Worm (Caenorhabditis elegans) whole organism, L1 larva: Measurements from ENCODE around the gene K08D8.4.

Experiments used
- alr-1 ChIP-seq: fragments of 200-800 bp; sonication (Bioruptor generic); optimal IDR thresholded peaks from 2 replicates; lab custom pipeline; 2018; ENCODE audit warnings: borderline replicate concordance, mild to moderate bottlenecking, missing genetic modification characterization, missing compliant biosample characterization
- lin-15B ChIP-seq: fragments of 150-350 bp; sonication (generic microtip); optimal IDR thresholded peaks from 3 replicates; lab custom pipeline; 2014; ENCODE audit warnings: missing biosample characterization, missing genetic modification characterization
- nhr-76 ChIP-seq: sonication (generic microtip); optimal IDR thresholded peaks from 2 replicates; lab custom pipeline; 2017; ENCODE audit warnings: missing biosample characterization, missing genetic modification characterization
- sptf-1 ChIP-seq: fragments of 150-350 bp; optimal IDR thresholded peaks from 2 replicates; lab custom pipeline; 2014; ENCODE audit warnings: missing biosample characterization, missing genetic modification characterization

DNA sequence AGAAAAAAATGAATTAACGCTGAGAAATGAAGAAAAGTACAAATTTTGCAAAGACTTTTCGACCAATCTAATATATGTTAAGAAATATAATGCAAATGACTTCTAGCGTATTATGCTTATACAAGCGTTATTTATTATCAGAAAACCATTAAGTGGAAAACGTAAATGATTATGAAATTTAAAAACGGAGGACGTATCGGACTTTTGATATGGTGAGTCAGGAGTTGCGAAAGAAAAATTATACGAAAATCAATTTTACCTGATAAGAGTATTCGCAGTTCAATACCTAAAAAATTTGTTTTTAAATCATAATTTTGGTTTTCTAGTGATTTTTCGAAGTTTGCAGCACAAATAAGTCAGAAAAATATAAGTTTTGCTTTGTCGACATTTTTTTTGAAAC is 33.2 kb downstream of the K08D8.4 start:
- no peak for TF ChIP-seq alr-1
- no peak for TF ChIP-seq nhr-76 (tag; lab: Kevin White, UChicago)
- TF ChIP-seq lin-15B (tag; lab: Kevin White, UChicago): no peak
- TF ChIP-seq sptf-1 (tag; lab: Kevin White, UChicago): no peak
